Worm (Caenorhabditis elegans): Measurements from ENCODE around the gene spp-16.

DNA sequence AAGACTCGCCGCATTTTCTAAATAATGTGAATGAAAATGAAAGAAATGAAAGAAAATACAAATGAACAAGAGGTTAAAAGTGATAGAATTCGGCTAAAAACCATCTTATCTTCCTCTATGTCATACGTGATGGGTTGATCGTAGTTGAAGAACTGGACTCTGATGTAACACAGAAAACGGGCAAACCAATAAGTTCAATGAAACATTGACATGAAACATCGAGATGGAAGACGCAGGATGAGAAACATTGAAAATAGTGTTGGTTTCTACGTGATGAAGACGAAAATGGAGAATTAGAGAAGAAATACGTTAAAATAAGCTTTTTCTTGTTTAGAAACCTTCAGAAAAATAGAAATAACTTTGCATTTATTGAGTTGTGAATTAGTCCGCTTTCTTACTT lies 10.1 kb downstream of the spp-16 start, which contains the start of gene F32D8.12:
- TF ChIP-seq ceh-82 (tag; optimal IDR thresholded peaks at IDR 0.05) (peak in 1 of 3 experiments; percentile 22), C16A3.4 (tag; optimal IDR thresholded peaks at IDR 0.05) (peak; percentile 35), Y116A8C.19 (tag; optimal IDR thresholded peaks at IDR 0.05; ENCODE audit: borderline replicate concordance) (no peak), aly-2 (tag; optimal IDR thresholded peaks at IDR 0.05) (no peak), pqm-1 (tag; optimal IDR thresholded peaks at IDR 0.05) (no peak), nhr-237 (tag; optimal IDR thresholded peaks at IDR 0.05) (no peak), mdl-1 (tag; optimal IDR thresholded peaks at IDR 0.05) (peak in 1 of 2 experiments; percentile 10), lin-13 (GFP tag; optimal IDR thresholded peaks at IDR 0.05) (peak; percentile 9), isw-1 (GFP tag; IDR thresholded peaks at IDR 0.05) (no peak), pag-3 (tag; optimal IDR thresholded peaks at IDR 0.05; ENCODE audit: borderline replicate concordance, insufficient read depth) (no peak), vab-15 (tag; optimal IDR thresholded peaks at IDR 0.05) (no peak), elt-3 (tag; optimal IDR thresholded peaks at IDR 0.05) (peak in 2 of 6 experiments; percentile 41 to 62), nhr-28 (tag; optimal IDR thresholded peaks at IDR 0.05) (no peak), aha-1 (tag; optimal IDR thresholded peaks at IDR 0.05) (no peak)

Data from whole organism, L1 larva.